Worm (Caenorhabditis elegans) whole organism, L1 larva: ENCODE data around the gene F13B9.2.

Experiments
- aha-1 ChIP-seq: fragments of 150-350 bp; optimal IDR thresholded peaks from 2 replicates; lab custom pipeline; 2014; ENCODE audit warnings: missing biosample characterization, missing genetic modification characterization
- elt-2 ChIP-seq: sonication (generic microtip); optimal IDR thresholded peaks from 2 replicates; lab custom pipeline; 2016; ENCODE audit warnings: missing genetic modification characterization, mild to moderate bottlenecking, inconsistent platforms, missing compliant biosample characterization, missing genetic modification reagents
- fos-1 ChIP-seq: fragments of 150-350 bp; optimal IDR thresholded peaks from 2 replicates; lab custom pipeline; 2014; ENCODE audit warnings: missing biosample characterization, missing genetic modification characterization
- grh-1 ChIP-seq: fragments of 200-800 bp; sonication (Bioruptor generic); IDR thresholded peaks from 2 replicates; pipeline ENCODE4 v1.3.6; 2022; ENCODE audit warnings: missing genetic modification reagents, missing genetic modification characterization, missing compliant biosample characterization
- lin-39 ChIP-seq: fragments of 150-350 bp; optimal IDR thresholded peaks from 2 replicates; lab custom pipeline; 2014; ENCODE audit warnings: missing biosample characterization, missing genetic modification reagents, missing genetic modification characterization
- sox-4 ChIP-seq: sonication (generic microtip); optimal IDR thresholded peaks from 2 replicates; lab custom pipeline; 2016; ENCODE audit warnings: missing genetic modification characterization, missing compliant biosample characterization
- unc-130 ChIP-seq: fragments of 150-350 bp; optimal IDR thresholded peaks from 2 replicates; lab custom pipeline; 2017; ENCODE audit warnings: missing biosample characterization, missing genetic modification characterization, inconsistent platforms
- unc-62 ChIP-seq: fragments of 150-350 bp; optimal IDR thresholded peaks from 2 replicates; lab custom pipeline; 2014; ENCODE audit warnings: missing biosample characterization, missing genetic modification reagents, missing genetic modification characterization
- zag-1 ChIP-seq: fragments of 150-350 bp; optimal IDR thresholded peaks from 2 replicates; lab custom pipeline; 2014; ENCODE audit warnings: missing biosample characterization, missing genetic modification characterization

- TF ChIP-seq unc-62 (GFP tag; lab: Kevin White, UChicago) (no peak), fos-1 (tag; lab: Kevin White, UChicago) (peak; percentile 34), zag-1 (tag; lab: Kevin White, UChicago) (no peak), lin-39 (tag; lab: Kevin White, UChicago) (no peak), elt-2 (tag; lab: Kevin White, UChicago) (no peak), sox-4 (no peak), unc-130 (peak; percentile 7), aha-1 (tag; lab: Kevin White, UChicago) (no peak), grh-1 (GFP tag; lab: Robert Waterston, UW) (no peak)
Measured at ce11 chrX:8286740-8287299, 1.3 kb downstream of the F13B9.2 start, which contains the start of gene sec-16A.2.
